Worm (Caenorhabditis elegans) whole organism, early embryonic: ENCODE measurements around the gene lin-24.
"Not testable (repeated sequence)": the region's sequence is repeated elsewhere in the genome, so short reads cannot be mapped to it uniquely, and the experiment has no call there.

Source experiments
- B0310.2 ChIP-seq: sonication (generic microtip); optimal IDR thresholded peaks from 2 replicates; lab custom pipeline; 2016; ENCODE audit warnings: mild to moderate bottlenecking, missing genetic modification characterization, missing compliant biosample characterization
- F13C5.2 ChIP-seq: sonication (generic microtip); optimal IDR thresholded peaks from 2 replicates; lab custom pipeline; 2017; ENCODE audit warnings: mild to moderate bottlenecking, missing genetic modification characterization, inconsistent platforms, missing compliant biosample characterization
- aly-1 ChIP-seq: sonication (generic microtip); optimal IDR thresholded peaks from 2 replicates; lab custom pipeline; 2016; ENCODE audit warnings: missing genetic modification characterization, missing compliant biosample characterization
- ama-1 ChIP-seq: fragments of 150-350 bp; optimal IDR thresholded peaks from 2 replicates; lab custom pipeline; 2014
- ceh-13 ChIP-seq: fragments of 200-800 bp; sonication (Bioruptor generic); optimal IDR thresholded peaks from 2 replicates; lab custom pipeline; 2018; ENCODE audit warnings: mild to moderate bottlenecking, missing genetic modification characterization, missing compliant biosample characterization
- ceh-36 ChIP-seq: sonication (generic microtip); optimal IDR thresholded peaks from 2 replicates; lab custom pipeline; 2016; ENCODE audit warnings: missing genetic modification characterization, inconsistent platforms, missing compliant biosample characterization
- ets-7 ChIP-seq: sonication (generic microtip); optimal IDR thresholded peaks from 2 replicates; lab custom pipeline; 2016; ENCODE audit warnings: missing genotype, missing genetic modification characterization, missing compliant biosample characterization
- flt-1 ChIP-seq: fragments of 200-800 bp; sonication (Bioruptor generic); IDR thresholded peaks from 2 replicates; pipeline ENCODE4 v1.3.6; 2022; ENCODE audit warnings: missing genetic modification characterization, missing compliant biosample characterization
- hmbx-1 ChIP-seq: sonication (generic microtip); optimal IDR thresholded peaks from 2 replicates; lab custom pipeline; 2016; ENCODE audit warnings: mild to moderate bottlenecking, missing genetic modification characterization, missing compliant biosample characterization
- hmg-4 ChIP-seq: fragments of 200-800 bp; sonication (Bioruptor generic); optimal IDR thresholded peaks from 2 replicates; lab custom pipeline; 2018; ENCODE audit warnings: mild to moderate bottlenecking, missing genetic modification characterization, missing compliant biosample characterization
- hnd-1 ChIP-seq: sonication (generic microtip); optimal IDR thresholded peaks from 2 replicates; lab custom pipeline; 2016; ENCODE audit warnings: missing genetic modification characterization, missing compliant biosample characterization
- pes-1 ChIP-seq: fragments of 200-800 bp; sonication (Bioruptor generic); IDR thresholded peaks from 2 replicates; pipeline ENCODE4 v1.3.6; 2022; ENCODE audit warnings: missing genetic modification reagents, missing genetic modification characterization, missing compliant biosample characterization
- scrt-1 ChIP-seq: fragments of 200-800 bp; sonication (Bioruptor generic); IDR thresholded peaks from 2 replicates; pipeline ENCODE4 v1.3.6; 2022; ENCODE audit warnings: missing genetic modification characterization, missing compliant biosample characterization
- sea-1 ChIP-seq: fragments of 200-800 bp; sonication (Bioruptor generic); conservative IDR thresholded peaks from 2 replicates; pipeline ENCODE4 v1.3.6; 2022; ENCODE audit warnings: missing genetic modification characterization, missing compliant biosample characterization
- tbx-11 ChIP-seq: fragments of 200-800 bp; sonication (Bioruptor generic); IDR thresholded peaks from 2 replicates; pipeline ENCODE4 v1.3.6; 2022; ENCODE audit warnings: missing genetic modification characterization, missing compliant biosample characterization
- tbx-37 ChIP-seq: fragments of 200-800 bp; sonication (Bioruptor generic); conservative IDR thresholded peaks from 2 replicates; pipeline ENCODE4 v1.3.6; 2022; ENCODE audit warnings: missing genetic modification reagents, missing genetic modification characterization, missing compliant biosample characterization
- tra-4 ChIP-seq: sonication (generic microtip); optimal IDR thresholded peaks from 2 replicates; lab custom pipeline; 2017; ENCODE audit warnings: missing genetic modification characterization, missing compliant biosample characterization

lin-24 gene

DNA sequence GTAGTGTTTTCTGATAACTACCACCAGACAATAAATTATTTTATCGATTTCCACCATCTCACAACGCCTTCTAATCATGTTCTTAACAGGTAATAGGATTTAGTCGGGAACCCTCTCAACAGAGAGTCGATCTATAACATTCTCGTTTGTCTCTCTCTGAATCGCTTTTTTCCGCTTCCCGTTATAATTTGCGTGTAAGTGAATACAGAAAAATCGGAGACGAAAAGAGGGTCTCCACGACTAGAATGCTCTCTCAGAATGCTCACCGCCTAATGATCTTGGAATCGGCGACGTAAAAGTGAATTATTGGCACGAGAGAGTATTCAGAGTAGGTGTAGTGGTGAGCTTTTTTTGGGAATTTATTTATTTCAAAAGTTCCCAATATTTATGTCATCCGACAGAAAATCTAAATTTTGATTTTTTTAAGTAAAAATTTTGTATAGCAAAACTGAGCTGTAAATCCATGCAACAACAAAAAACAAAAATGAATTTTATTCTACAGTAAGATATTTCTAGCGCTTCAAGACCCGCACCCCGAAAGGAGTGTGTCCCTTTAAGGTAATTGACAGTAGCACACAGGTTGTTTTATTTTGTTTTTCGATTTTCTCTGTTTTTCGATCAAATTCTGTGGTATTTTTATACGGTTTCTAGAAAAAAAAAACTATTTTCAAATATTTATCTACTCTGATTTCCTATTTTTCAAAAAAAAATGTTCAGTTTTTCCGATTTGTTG is 2.4 kb upstream of the lin-24 start:
- TF ChIP-seq F13C5.2 (tag; lab: Kevin White, UChicago): no peak
- TF ChIP-seq hnd-1 (tag; lab: Kevin White, UChicago): no peak
- TF ChIP-seq hmg-4: no peak
- TF ChIP-seq ets-7 (tag; lab: Kevin White, UChicago): no peak
- TF ChIP-seq tbx-11 (GFP tag; lab: Robert Waterston, UW): no peak
- no peak for TF ChIP-seq ceh-36 (tag; lab: Kevin White, UChicago)
- TF ChIP-seq aly-1 (tag; lab: Kevin White, UChicago): no peak
- no peak for TF ChIP-seq scrt-1 (GFP tag; lab: Robert Waterston, UW)
- TF ChIP-seq hmbx-1: no peak
- TF ChIP-seq tbx-37 (GFP tag; lab: Robert Waterston, UW): no peak
- no peak for TF ChIP-seq B0310.2 (tag; lab: Kevin White, UChicago)
- no peak for TF ChIP-seq ceh-13 (GFP tag; lab: Kevin White, UChicago)
- TF ChIP-seq sea-1 (GFP tag; lab: Robert Waterston, UW): no peak
- no peak for TF ChIP-seq flt-1 (GFP tag; lab: Robert Waterston, UW)

DNA sequence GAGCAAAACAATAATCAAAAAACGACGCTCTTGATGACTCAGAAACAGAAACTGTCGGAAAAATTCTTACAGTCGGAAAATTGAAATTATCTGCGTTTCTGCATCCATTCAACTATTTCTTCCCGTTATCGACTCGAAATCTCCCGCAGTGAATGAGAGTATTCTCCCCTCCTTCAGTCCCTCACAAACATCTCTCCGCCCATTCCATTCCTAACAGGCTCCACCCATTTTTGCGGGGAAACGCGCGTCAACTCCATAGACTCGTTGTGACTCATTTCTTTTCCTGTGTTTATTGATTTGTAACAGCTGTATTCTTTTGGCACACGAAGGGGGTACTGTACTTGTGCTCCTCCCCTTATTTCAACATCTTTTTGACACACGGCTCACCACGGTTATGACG is 1.5 kb upstream of the lin-24 start:
- TF ChIP-seq aly-1 (tag; lab: Kevin White, UChicago) (no peak), tbx-37 (GFP tag; lab: Robert Waterston, UW) (no peak), flt-1 (GFP tag; lab: Robert Waterston, UW) (no peak), ama-1 (lab: Kevin White, UChicago) (no peak), ceh-13 (GFP tag; lab: Kevin White, UChicago) (no peak)

DNA sequence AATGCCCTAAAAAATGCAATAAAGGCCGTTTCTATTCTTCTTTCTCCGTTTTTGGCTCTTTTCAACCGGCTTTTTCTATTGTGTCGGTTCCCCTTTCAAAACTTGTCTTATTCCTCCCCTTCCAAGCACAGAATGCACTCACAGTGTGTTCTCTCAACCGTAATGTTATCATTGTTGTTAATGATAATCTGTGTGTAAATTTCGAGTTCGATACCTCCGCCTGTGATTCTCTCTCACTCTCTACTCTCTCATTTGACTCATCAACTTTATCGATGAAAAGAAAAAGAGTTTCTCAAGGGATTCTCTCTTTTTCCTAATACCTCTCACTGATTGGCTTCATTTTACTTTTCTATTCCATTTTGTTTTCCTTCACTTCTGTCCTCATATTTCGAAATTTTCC is 596 bp upstream of the lin-24 start:
- TF ChIP-seq ets-7 (tag; lab: Kevin White, UChicago) (no peak), sea-1 (GFP tag; lab: Robert Waterston, UW) (no peak)

DNA sequence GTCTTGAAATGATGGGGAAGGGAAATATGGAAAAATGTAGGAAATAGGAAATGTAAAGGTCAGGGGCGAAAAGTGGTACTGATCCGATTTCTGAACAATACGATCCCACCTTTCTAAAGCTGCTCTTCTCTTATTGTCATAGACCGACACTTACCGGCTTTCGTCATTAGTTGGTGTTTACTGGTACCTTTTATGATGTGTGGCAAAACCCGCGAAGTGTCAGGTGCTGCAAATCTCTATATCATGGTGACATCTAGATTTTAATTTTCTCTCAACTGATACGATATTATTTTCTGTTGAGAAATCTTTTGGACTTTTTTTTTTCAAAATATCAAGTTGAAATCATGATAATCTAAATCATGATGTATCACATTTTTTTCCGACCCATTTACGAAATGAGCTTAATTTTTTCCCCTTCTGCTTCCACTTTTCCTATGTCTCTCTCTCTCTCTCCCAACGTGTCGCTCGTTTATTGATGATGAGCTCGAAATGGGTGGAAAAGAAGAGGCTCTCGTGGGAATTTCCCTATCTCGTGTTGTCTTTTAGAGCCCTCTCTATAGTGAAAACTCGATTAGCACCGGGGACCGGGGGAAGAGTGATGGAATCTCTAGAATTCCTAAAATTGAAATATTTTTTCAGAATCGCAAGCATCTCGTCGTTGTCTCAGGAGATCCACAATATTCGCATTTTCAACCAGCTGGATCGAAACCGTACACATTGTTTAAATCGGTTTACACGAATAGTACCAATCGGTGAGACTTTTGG is 2.2 kb downstream of the lin-24 start:
- TF ChIP-seq tbx-11 (GFP tag; lab: Robert Waterston, UW) (no peak), pes-1 (GFP tag; lab: Robert Waterston, UW) (no peak), hnd-1 (tag; lab: Kevin White, UChicago) (no peak), tbx-37 (GFP tag; lab: Robert Waterston, UW) (no peak), ceh-13 (GFP tag; lab: Kevin White, UChicago) (no peak), aly-1 (tag; lab: Kevin White, UChicago) (no peak), ama-1 (lab: Kevin White, UChicago) (no peak)

DNA sequence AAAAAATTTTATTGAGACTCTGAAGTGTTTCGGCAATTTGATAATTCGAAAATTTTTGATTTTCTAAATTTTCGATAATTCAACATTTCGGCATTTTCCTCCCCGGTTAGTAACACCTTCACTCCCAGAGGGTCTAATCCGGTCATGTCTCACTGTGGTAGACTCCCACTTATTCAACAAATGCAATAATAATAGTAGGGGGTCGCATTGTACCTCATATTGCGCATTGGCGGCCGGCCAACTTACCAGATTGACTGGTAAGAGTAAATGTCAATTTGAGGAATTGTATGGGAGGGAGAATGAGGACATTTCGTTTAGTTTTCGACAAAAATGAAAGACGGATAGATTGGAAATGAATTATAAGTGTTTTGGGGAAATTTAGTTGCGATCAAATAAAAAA is 4.5 kb downstream of the lin-24 start:
- TF ChIP-seq hmbx-1 (no peak), flt-1 (GFP tag; lab: Robert Waterston, UW) (no peak), sea-1 (GFP tag; lab: Robert Waterston, UW) (no peak), scrt-1 (GFP tag; lab: Robert Waterston, UW) (no peak), ceh-13 (GFP tag; lab: Kevin White, UChicago) (no peak), F13C5.2 (tag; lab: Kevin White, UChicago) (no peak), aly-1 (tag; lab: Kevin White, UChicago) (no peak), tbx-11 (GFP tag; lab: Robert Waterston, UW) (no peak), hnd-1 (tag; lab: Kevin White, UChicago) (no peak), hmg-4 (no peak)

DNA sequence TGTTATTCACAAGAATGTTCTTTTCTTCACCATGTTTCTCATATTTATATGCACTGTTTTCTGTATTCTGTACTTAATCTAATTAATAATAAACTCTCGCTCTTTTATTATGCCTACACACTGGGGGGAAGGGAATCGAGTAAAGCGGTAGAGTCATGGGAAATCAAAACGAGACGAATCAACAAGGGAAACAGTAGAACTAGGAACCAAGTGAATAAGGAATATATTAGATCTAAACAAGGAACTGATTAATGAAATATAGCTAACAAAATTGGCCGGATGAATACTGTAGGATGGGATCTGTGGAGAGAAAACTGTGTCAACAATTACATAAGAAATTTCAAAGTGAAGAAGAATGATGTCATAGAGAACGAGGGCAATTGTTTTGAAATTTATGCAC is 5.7 kb downstream of the lin-24 start:
- TF ChIP-seq tra-4 (tag; lab: Kevin White, UChicago) (no peak), F13C5.2 (tag; lab: Kevin White, UChicago) (no peak), ceh-13 (GFP tag; lab: Kevin White, UChicago) (no peak), hmg-4 (no peak), hmbx-1 (no peak), ceh-36 (tag; lab: Kevin White, UChicago) (no peak), ama-1 (lab: Kevin White, UChicago) (no peak), hnd-1 (tag; lab: Kevin White, UChicago) (no peak), sea-1 (GFP tag; lab: Robert Waterston, UW) (no peak), flt-1 (GFP tag; lab: Robert Waterston, UW) (no peak)

DNA sequence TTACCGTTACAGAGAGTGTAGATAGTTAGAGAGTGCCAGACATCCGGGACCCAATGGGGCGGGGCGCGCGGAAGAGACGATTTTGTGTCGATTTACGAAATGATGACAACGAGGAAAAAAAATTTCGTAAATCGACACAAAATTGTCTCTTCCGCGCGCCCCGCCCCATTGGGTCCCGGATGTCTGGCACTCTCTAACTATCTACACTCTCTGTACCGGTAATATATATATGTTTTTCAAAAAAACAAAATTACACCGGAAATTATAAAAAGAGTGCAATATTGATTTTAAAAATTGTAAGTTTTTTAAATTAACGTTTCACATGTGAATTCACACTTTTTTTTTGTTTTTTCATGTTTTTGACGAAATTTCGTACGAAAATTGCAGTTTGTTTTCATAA is 8.8 kb downstream of the lin-24 start, which contains the start of gene B0001.4:
B0001.4 (minus strand) TSS at position 101 of the 400 bp plus-strand sequence.
- not testable (repeated sequence) for TF ChIP-seq hnd-1 (tag; lab: Kevin White, UChicago); sea-1 (GFP tag; lab: Robert Waterston, UW); F13C5.2 (tag; lab: Kevin White, UChicago)

DNA sequence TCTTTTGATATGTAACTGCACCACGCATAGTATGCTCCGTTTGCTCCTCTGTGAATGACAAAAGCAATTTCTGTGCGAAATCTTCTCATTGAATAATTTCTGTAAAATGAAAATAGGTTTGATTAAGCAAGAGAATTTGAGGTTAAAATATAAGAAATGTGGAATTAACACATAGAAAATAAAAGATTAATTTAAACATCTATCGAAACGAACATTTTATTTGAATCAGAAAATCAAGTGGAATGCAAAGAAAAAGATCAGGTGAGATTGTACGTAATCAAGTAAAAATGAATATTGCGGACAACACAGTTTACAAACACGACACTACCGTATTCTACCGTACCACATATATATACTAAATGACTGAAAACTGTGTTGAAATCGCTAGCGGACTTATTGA is 11.7 kb downstream of the lin-24 start, which contains the start of gene B0001.8:
B0001.8 (minus strand) TSS at position 101 of the 400 bp plus-strand sequence.
- no peak for TF ChIP-seq F13C5.2 (tag; lab: Kevin White, UChicago)
- no peak for TF ChIP-seq B0310.2 (tag; lab: Kevin White, UChicago)
- no peak for TF ChIP-seq pes-1 (GFP tag; lab: Robert Waterston, UW)
- no peak for TF ChIP-seq hmbx-1
